Worm (Caenorhabditis elegans) whole organism, early embryonic: Measurements from ENCODE around the gene pqn-16.

Experiments
- aly-1 ChIP-seq: sonication (generic microtip); optimal IDR thresholded peaks from 2 replicates; lab custom pipeline; 2016; ENCODE audit warnings: missing genetic modification characterization, missing compliant biosample characterization
- ama-1 ChIP-seq: fragments of 150-350 bp; optimal IDR thresholded peaks from 2 replicates; lab custom pipeline; 2014
- ceh-13 ChIP-seq: fragments of 200-800 bp; sonication (Bioruptor generic); optimal IDR thresholded peaks from 2 replicates; lab custom pipeline; 2018; ENCODE audit warnings: mild to moderate bottlenecking, missing genetic modification characterization, missing compliant biosample characterization
- hmg-4 ChIP-seq: fragments of 200-800 bp; sonication (Bioruptor generic); optimal IDR thresholded peaks from 2 replicates; lab custom pipeline; 2018; ENCODE audit warnings: mild to moderate bottlenecking, missing genetic modification characterization, missing compliant biosample characterization
- hnd-1 ChIP-seq: sonication (generic microtip); optimal IDR thresholded peaks from 2 replicates; lab custom pipeline; 2016; ENCODE audit warnings: missing genetic modification characterization, missing compliant biosample characterization
- scrt-1 ChIP-seq: fragments of 200-800 bp; sonication (Bioruptor generic); IDR thresholded peaks from 2 replicates; pipeline ENCODE4 v1.3.6; 2022; ENCODE audit warnings: missing genetic modification characterization, missing compliant biosample characterization
- sea-1 ChIP-seq: fragments of 200-800 bp; sonication (Bioruptor generic); conservative IDR thresholded peaks from 2 replicates; pipeline ENCODE4 v1.3.6; 2022; ENCODE audit warnings: missing genetic modification characterization, missing compliant biosample characterization

- TF ChIP-seq sea-1 (GFP tag; lab: Robert Waterston, UW) (no peak), scrt-1 (GFP tag; lab: Robert Waterston, UW) (no peak), ceh-13 (no peak), hmg-4 (GFP tag; lab: Kevin White, UChicago) (no peak), aly-1 (tag; lab: Kevin White, UChicago) (no peak), hnd-1 (tag; lab: Kevin White, UChicago) (no peak), ama-1 (lab: Kevin White, UChicago) (no peak)
These were observed 7.6 kb upstream of the pqn-16 start for ce11 chrV:9166306-9166705.
